Fruit fly (Drosophila melanogaster) Kc167 (cell line): ENCODE results near the gene wds.

Experiments used
- Myc ChIP-seq: fragments of >200 bp; optimal IDR thresholded peaks from 2 replicates; lab custom pipeline; 2017; ENCODE audit warnings: missing external identifiers
- Sin3A ChIP-seq: fragments of >200 bp; optimal IDR thresholded peaks from 2 replicates; lab custom pipeline; 2018; ENCODE audit warnings: missing external identifiers
- h ChIP-seq: fragments of >200 bp; optimal IDR thresholded peaks from 3 replicates; lab custom pipeline; 2018; ENCODE audit warnings: missing external identifiers
- insv ChIP-seq: fragments of >200 bp; optimal IDR thresholded peaks from 3 replicates; lab custom pipeline; 2018; ENCODE audit warnings: missing external identifiers
- psq ChIP-seq: fragments of >200 bp; optimal IDR thresholded peaks from 2 replicates; lab custom pipeline; 2017; ENCODE audit warnings: missing external identifiers
- ttk ChIP-seq: sonication (Bioruptor generic); optimal IDR thresholded peaks from 2 replicates; lab custom pipeline; 2017; ENCODE audit warnings: missing external identifiers

Gene wds

DNA sequence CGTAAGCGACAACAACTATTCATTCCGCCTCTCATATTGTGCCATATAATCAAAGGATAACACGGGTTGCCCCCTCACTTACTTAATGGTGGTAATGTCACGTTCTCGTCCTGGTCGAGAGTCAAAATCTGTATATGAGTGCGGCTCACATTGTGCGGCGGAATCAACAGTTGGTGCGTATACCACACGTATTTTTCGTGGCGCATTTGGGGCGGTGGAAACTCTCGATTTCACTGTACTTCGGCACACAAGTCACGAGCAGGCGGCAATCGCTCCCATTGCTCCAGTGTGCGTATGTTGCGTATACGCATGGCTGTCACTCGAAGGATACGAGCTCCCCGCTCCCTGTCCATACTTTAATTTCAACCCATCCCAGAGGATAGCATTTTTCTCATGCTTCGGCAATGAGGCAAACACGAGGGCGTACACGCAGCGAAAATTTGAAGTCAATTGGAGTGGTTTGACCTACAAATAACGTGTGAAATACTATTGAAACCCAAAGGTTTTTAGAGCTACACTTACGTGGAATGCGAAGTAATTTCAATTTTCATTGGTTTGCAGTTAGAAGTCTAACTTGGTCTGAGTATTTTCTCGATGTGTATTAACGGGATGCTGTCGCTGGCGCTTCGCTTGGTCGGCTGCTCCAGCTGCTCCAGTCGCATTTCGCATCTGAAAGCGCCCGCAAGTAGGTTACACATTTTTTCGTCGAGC is 3.8 kb upstream of the wds start:
- TF ChIP-seq Myc (lab: Kevin White, UChicago): no peak
- TF ChIP-seq ttk: no peak
- no peak for TF ChIP-seq psq (lab: Kevin White, UChicago)
- no peak for TF ChIP-seq insv (lab: Kevin White, UChicago)
- no peak for TF ChIP-seq Sin3A (lab: Kevin White, UChicago)
- TF ChIP-seq h (lab: Kevin White, UChicago): no peak

DNA sequence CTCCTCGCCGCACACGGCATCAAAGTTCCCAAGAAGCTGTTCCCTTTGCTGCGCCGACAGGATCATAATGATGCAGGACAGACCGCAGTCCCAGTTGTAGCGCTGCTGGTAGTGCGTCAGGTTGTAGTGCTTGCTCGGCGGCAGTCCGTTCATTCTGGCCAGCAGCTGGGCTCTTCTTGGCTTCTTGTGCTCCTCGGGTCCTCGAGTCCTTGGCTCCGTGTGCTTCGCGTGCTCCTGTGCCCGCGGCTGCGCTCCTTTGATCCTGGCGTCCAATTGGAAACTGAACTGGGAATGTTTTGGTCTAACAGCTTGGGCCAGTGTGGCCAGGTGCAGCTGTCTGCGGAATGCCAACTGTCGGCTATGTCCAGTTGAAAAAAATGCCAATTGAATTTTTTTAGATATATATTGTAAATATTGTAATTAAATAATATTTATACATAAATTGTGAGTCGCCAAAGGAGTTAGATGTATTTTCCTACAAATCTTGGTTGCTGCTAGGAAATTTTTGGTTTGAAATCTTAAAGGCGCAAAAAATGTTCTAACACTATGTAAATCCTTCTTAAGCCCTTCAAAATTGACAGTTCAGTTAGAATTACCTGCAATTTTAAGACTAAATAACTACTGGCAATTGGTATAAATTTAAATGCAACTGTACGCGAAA is 595 bp upstream of the wds start, which contains the start of gene CG13760:
Gene CG13760, minus strand, starts transcription at position 645 of the 661 bp plus-strand sequence.
- no peak for TF ChIP-seq insv (lab: Kevin White, UChicago)
- no peak for TF ChIP-seq Sin3A (lab: Kevin White, UChicago)
- TF ChIP-seq h (lab: Kevin White, UChicago): no peak
- TF ChIP-seq psq (lab: Kevin White, UChicago): no peak
- no peak for TF ChIP-seq Myc (lab: Kevin White, UChicago)
- TF ChIP-seq ttk: no peak

DNA sequence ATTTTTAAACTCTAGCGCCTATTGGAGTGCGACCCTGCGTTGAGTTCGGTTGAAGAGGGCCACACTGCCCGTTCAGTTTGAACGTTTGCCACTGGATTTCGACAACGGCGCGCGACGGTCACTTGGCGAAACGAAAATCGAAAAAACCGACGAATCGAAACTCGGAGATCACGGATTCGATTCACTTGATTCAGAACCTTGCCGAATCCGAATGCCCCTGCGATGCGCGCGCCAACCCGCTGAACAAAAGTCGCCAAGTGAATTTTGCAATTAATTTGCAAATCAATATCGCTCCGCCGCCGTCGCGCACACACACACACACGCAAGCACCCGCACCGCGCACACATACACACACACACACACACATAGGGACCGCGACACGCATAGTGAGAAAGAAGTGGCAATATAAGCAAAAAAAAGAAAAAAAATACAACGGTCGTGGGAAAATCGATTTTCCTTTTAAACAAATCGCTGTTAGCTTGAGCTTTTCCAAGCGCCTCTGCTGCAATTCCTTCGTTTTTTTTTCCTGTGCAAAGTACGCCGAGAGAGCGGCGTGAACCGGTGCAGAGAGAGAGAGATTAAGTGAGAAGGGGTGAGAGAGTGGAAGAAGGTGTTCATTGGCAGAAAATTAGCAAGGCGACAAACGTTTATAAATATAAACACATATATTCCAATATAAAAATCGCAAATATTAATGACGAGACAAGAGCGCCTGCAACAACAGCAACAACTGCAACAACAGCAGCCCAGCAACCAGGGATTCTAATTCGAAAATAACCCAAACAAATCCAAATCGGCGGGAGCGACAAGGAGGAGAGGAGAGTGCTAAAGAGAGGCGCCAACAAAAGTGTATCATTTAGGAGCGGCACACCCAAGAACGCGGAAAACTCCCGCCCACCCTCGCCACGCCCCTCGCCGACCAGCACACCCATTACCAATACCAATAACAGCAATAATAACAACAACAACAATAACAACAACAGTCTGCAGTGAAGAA is 2.9 kb downstream of the wds start, which contains the start of gene egh:
Gene egh, plus strand, starts transcription at position 89 of the 997 bp plus-strand sequence.
- TF ChIP-seq Sin3A (lab: Kevin White, UChicago): no peak
- no peak for TF ChIP-seq insv (lab: Kevin White, UChicago)
- no peak for TF ChIP-seq h (lab: Kevin White, UChicago)
- no peak for TF ChIP-seq Myc (lab: Kevin White, UChicago)
- TF ChIP-seq ttk: no peak
- no peak for TF ChIP-seq psq (lab: Kevin White, UChicago)

DNA sequence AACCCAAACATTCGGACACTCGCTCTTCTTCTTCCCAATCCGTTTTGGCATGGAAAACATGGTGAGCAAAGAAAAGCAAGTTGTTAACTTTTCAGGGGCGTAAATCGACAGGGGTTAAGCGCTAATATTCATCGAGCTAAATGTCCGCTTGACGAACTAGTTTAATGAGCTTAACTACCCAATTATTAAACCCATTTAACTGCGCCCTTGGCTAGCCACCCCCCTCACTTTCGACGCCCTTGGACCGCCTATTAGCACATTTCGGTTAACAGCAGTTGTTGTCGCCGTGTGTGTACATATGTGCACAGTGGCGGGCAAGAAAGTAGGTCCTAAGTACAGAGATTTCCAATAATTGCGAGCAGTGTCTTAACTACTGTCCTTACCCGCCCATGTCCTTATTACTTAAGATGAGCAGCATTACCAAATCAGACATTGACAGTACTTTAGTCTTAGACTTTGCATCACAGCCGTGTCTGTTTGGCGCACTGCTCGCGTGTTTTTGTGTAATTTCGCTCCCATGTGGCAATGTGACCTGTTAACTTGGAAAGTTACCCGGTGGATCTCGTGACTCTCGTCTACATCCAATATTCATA is 3.8 kb downstream of the wds start:
- TF ChIP-seq insv (lab: Kevin White, UChicago): no peak
- no peak for TF ChIP-seq ttk
- TF ChIP-seq psq (lab: Kevin White, UChicago): no peak
- TF ChIP-seq Sin3A (lab: Kevin White, UChicago): no peak
- TF ChIP-seq h (lab: Kevin White, UChicago): no peak
- TF ChIP-seq Myc (lab: Kevin White, UChicago): no peak

DNA sequence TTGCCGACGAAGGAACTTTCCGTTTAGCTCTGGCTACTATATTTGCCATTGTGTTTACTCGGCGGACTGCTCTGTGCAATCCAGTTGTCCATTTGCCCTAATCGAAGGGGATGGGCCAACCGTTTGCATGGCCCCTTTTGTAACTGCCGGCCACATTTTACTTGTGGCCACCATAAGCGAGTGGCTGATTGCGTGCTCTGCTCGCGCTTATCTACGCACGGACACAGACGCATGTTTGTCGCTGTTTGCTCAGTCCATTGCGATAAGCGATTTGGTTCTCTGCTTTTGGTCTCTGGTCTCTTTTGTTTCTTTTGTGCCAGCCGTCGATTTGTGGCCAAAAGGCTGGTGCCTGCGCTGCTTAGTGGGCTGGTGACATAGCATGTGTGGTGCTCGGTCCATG is 4.8 kb downstream of the wds start:
- TF ChIP-seq Sin3A (lab: Kevin White, UChicago) (no peak), ttk (no peak), psq (lab: Kevin White, UChicago) (no peak), Myc (lab: Kevin White, UChicago) (no peak), insv (lab: Kevin White, UChicago) (no peak), h (lab: Kevin White, UChicago) (no peak)

DNA sequence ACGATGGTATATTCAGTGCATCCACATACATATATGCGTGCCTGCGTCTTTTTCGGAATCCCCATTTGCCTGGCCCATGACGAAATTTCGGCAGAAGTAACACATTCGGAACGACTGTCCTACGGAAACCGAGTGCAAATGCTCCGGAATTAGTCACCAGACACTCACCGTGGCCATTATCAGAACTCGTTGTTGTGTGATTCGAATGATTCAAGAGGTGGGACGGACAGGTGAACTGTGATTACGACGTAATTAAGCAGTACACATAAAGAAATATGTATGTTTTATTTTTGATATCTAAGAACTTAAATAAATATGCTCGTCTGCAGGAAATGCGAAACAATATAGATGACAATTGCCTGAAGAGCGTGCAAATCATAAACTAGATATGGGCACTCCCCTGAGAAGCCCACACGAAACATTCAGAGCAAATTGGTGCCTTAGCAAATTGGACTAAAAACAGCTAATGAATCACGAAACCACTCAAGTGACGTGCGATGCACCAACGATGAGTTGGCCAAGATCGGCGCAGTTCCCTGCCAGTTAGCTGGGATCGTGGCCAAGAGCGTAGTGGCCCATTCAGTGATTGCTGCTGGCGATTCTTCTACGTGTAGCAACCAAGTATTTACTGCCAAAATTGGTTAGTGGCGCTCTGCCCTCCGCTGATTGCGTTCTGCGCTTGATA is 5.7 kb downstream of the wds start:
- TF ChIP-seq insv (lab: Kevin White, UChicago) (no peak), Myc (lab: Kevin White, UChicago) (no peak), h (lab: Kevin White, UChicago) (no peak), psq (lab: Kevin White, UChicago) (no peak), Sin3A (lab: Kevin White, UChicago) (no peak)

DNA sequence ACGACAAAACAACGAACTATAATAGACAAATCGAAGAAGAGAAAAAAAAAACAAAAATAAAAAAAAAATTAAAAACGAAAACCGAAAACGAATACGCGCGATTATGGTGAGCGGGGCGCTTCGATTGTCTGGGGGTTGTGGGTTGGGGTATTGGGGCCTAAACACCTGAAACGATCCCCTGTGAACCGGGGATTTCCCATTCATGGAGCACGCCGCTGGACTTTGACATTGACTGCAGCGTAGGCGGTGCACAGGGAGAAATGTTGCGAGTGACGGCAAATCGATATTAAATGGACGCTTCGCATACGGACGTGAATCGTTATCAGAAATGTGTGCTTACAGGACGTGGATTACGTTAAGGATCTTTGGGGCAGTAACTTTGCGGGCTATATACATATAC is 6.5 kb downstream of the wds start:
- TF ChIP-seq h (lab: Kevin White, UChicago) (no peak), Myc (lab: Kevin White, UChicago) (no peak), Sin3A (lab: Kevin White, UChicago) (no peak), ttk (no peak), insv (lab: Kevin White, UChicago) (no peak), psq (lab: Kevin White, UChicago) (no peak)

dm6 chrX:2593094-2593752 is 7.4 kb downstream of the wds start:
- TF ChIP-seq Sin3A (lab: Kevin White, UChicago) (no peak), Myc (lab: Kevin White, UChicago) (no peak)

DNA sequence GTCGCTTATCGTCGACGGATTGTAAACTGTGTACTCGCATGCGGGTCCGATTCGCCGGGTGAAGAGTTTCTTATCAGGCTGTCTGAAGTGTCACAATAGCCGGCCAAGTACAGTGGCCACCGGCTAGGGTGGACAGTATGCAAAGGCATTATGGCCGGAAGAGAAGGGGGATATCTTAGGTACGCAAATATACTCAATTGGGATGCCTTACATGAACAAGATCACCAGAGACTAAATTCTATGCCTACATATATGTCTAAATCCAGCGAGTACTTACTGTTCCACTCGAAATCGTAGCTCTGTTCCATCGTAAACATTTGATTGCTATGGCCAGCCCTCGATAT is 7.9 kb downstream of the wds start:
- TF ChIP-seq Sin3A (lab: Kevin White, UChicago) (no peak), ttk (no peak), Myc (lab: Kevin White, UChicago) (no peak), insv (lab: Kevin White, UChicago) (no peak), h (lab: Kevin White, UChicago) (no peak), psq (lab: Kevin White, UChicago) (no peak)
